Worm (Caenorhabditis elegans) whole organism, dauer: ENCODE measurements around the gene clec-132.

Experiments used
- unc-62 ChIP-seq: sonication (generic microtip); optimal IDR thresholded peaks from 2 replicates; lab custom pipeline; 2017; ENCODE audit warnings: missing biosample characterization, missing genetic modification reagents, missing genetic modification characterization

Gene clec-132

ce11 chrII:3573255-3573654 is 3.6 kb upstream of the clec-132 start, which contains the start of gene clec-130:
clec-130 (plus strand) TSS chrII:3573555.
- no peak for TF ChIP-seq unc-62 (GFP tag; lab: Kevin White, UChicago)

ce11 chrII:3578121-3578520 is 1.3 kb downstream of the clec-132 start, which contains the start of gene clec-133:
clec-133 (plus strand) TSS chrII:3578421.
- TF ChIP-seq unc-62 (GFP tag; lab: Kevin White, UChicago), result no peak

ce11 chrII:3579767-3580166 is 2.9 kb downstream of the clec-132 start, which contains the start of gene clec-134:
clec-134 (plus strand) TSS chrII:3580067.
- no peak for TF ChIP-seq unc-62 (GFP tag; lab: Kevin White, UChicago)

ce11 chrII:3581752-3582151 is 4.9 kb downstream of the clec-132 start, which contains the start of gene srh-59:
srh-59 (plus strand) TSS chrII:3582052.
- no peak for TF ChIP-seq unc-62 (GFP tag; lab: Kevin White, UChicago)

ce11 chrII:3583402-3583801 is 6.6 kb downstream of the clec-132 start, which contains the start of gene srh-60:
srh-60 (plus strand) TSS chrII:3583702.
- no peak for TF ChIP-seq unc-62 (GFP tag; lab: Kevin White, UChicago)

- TF ChIP-seq unc-62 (GFP tag; lab: Kevin White, UChicago), result no peak
Observed at ce11 chrII:3595339-3595738, 18.5 kb downstream of the clec-132 start, which contains the start of gene Y49F6A.12. Y49F6A.12 (plus strand) TSS chrII:3595639.

- no peak for TF ChIP-seq unc-62 (GFP tag; lab: Kevin White, UChicago)
Observed at ce11 chrII:3598721-3599120, 21.9 kb downstream of the clec-132 start, which contains the start of gene Y49F6A.11. Y49F6A.11 (minus strand) TSS chrII:3598821.

ce11 chrII:3604578-3604977 is 27.7 kb downstream of the clec-132 start:
- no peak for TF ChIP-seq unc-62 (GFP tag; lab: Kevin White, UChicago)

ce11 chrII:3609764-3610163 is 32.9 kb downstream of the clec-132 start, which contains the start of gene Y49F6A.5:
Y49F6A.5 (minus strand) TSS chrII:3609864.
- no peak for TF ChIP-seq unc-62 (GFP tag; lab: Kevin White, UChicago)

ce11 chrII:3616615-3617014 is 39.8 kb downstream of the clec-132 start:
- TF ChIP-seq unc-62 (GFP tag; lab: Kevin White, UChicago), result no peak

- TF ChIP-seq unc-62 (GFP tag; lab: Kevin White, UChicago), result no peak
Observed at ce11 chrII:3617512-3617911, 40.7 kb downstream of the clec-132 start, which contains the start of gene F40E12.1. F40E12.1 (plus strand) TSS chrII:3617812.

- TF ChIP-seq unc-62 (GFP tag; lab: Kevin White, UChicago), result no peak
Observed at ce11 chrII:3620862-3621261, 44.0 kb downstream of the clec-132 start.

- no peak for TF ChIP-seq unc-62 (GFP tag; lab: Kevin White, UChicago)
Observed at ce11 chrII:3622014-3622413, 45.2 kb downstream of the clec-132 start, which contains the start of gene M151.7. M151.7 (plus strand) TSS chrII:3622314.

- TF ChIP-seq unc-62 (GFP tag; lab: Kevin White, UChicago), result no peak
Observed at ce11 chrII:3626872-3627271, 50.0 kb downstream of the clec-132 start, which contains the start of gene M151.3. M151.3 (plus strand) TSS chrII:3627172.
